Fruit fly (Drosophila melanogaster) Kc167 (cell line): ENCODE measurements around the gene RhoGAP15B.

ENCODE experiments used
- Myc ChIP-seq: fragments of >200 bp; optimal IDR thresholded peaks from 2 replicates; lab custom pipeline; 2017; ENCODE audit warnings: missing external identifiers
- Sin3A ChIP-seq: fragments of >200 bp; optimal IDR thresholded peaks from 2 replicates; lab custom pipeline; 2018; ENCODE audit warnings: missing external identifiers
- h ChIP-seq: fragments of >200 bp; optimal IDR thresholded peaks from 3 replicates; lab custom pipeline; 2018; ENCODE audit warnings: missing external identifiers
- insv ChIP-seq: fragments of >200 bp; optimal IDR thresholded peaks from 3 replicates; lab custom pipeline; 2018; ENCODE audit warnings: missing external identifiers
- psq ChIP-seq: fragments of >200 bp; optimal IDR thresholded peaks from 2 replicates; lab custom pipeline; 2017; ENCODE audit warnings: missing external identifiers
- ttk ChIP-seq: sonication (Bioruptor generic); optimal IDR thresholded peaks from 2 replicates; lab custom pipeline; 2017; ENCODE audit warnings: missing external identifiers

RhoGAP15B gene

DNA sequence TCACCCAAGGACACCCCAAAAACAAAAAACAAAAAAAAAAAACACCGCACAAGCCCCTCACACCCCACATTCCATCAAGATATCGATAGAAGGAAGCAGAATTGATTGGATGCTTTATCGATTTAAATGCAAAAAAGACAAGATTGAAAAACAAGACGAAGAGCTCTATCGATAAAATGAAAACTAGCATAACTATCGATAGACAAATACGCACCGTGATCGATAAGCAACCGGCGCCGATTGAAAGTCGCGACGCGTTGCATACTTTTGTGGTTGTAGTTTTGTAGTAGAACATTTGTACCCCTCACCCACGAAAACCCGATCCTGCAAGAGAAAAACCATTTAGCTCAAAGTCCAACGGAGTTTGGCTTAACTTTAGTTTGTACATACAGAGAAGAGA lies 6.4 kb upstream of the RhoGAP15B start:
- no peak for TF ChIP-seq psq
- no peak for TF ChIP-seq Sin3A
- TF ChIP-seq Myc (lab: Kevin White, UChicago) = no peak
- no peak for TF ChIP-seq h (lab: Kevin White, UChicago)
- no peak for TF ChIP-seq ttk (lab: Kevin White, UChicago)
- TF ChIP-seq insv = no peak

DNA sequence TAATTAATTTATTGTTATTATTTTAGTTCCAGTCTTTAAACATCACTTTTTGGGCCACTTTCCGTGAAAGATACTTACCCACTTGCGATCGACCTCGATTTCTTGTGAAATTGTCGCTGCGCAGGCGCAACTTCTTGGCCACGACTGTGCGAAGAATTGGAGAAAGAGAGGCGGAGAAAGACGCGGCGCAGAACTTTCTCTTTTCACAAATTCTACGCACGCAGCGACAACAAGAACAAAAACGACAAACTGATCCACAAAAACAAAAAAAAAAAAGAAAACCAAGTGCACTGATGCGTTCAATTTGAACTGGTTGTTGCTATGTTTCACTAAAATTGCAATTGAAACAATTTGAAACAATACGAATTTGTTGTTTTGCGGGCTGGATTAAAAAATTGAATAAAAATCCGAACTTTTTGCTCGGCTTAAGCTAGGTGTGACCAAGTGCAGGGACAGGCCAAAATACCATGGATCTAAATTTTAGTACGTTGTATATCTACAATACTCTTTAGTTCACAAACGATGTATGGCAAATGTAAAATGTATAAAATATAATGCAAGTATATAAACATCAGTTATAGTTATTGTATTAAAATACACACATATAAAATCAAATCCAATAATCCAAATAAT lies 2.5 kb upstream of the RhoGAP15B start, which contains the start of gene wus:
Gene wus (minus strand): TSS at position 448 of the 633 bp plus-strand sequence.
- TF ChIP-seq Myc (lab: Kevin White, UChicago) (no peak), insv (no peak), h (lab: Kevin White, UChicago) (no peak), Sin3A (no peak), psq (no peak)

DNA sequence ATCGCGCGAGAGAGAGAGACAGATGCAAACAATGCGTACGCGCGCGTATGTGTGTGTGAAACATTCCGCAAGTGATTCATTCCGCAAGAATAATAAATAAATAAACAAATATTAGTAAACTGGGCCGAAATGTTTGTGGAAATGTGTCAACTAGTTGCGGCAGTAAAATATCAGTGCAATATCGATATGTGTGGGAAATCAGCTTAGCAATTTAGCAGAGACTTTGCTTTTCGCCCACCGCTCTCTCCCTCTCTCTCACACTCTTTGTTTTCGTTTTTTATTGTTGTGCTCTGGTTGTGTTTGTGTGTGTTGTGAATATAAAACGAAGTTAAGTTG lies 393 bp downstream of the RhoGAP15B start:
- no peak for TF ChIP-seq ttk (lab: Kevin White, UChicago)
- no peak for TF ChIP-seq h (lab: Kevin White, UChicago)
- TF ChIP-seq Sin3A = no peak
- no peak for TF ChIP-seq Myc (lab: Kevin White, UChicago)
- TF ChIP-seq insv = no peak
- no peak for TF ChIP-seq psq

DNA sequence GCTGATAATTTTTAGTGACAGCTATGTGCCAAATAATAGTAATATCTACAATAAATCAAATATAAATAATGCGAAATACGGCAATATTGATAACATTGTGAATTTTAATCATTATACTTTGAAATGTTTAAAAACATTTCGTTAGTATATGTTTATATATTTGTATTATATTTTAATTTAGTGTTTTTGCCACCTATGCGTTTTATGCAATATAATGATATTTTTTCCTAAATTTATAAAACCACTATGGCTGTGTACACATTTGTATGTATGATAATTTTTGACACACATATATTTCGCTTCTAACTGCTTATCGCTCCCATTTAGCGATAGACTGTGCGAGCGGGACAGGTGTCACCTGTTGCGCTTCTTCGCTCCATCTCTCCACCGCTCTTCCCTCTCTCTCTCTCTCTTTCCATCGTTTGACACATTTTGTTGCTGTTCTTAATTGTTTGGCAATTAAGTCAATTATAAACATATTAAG lies 1.0 kb downstream of the RhoGAP15B start:
- TF ChIP-seq ttk (lab: Kevin White, UChicago) (no peak), psq (no peak), insv (no peak), Sin3A (no peak), h (lab: Kevin White, UChicago) (no peak), Myc (lab: Kevin White, UChicago) (no peak)

DNA sequence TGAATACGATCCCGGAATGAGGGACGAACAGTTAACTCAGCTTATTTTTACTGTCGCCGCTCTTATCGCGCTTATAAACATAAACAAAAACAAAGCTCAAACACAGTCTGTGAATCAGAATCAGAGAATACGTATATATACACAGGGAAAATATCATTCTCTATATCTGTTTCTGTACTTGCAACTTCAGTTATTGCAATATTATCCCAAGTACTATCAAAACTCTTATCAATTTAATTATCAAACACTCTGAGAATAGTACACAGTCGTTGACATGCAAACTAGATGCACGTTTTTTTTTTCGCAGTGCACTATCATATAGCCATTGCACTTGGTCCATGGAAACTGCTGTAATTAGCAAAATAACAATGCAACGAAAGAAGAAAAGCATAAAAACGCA lies 2.3 kb downstream of the RhoGAP15B start:
- TF ChIP-seq Myc (lab: Kevin White, UChicago) = no peak
- no peak for TF ChIP-seq insv

DNA sequence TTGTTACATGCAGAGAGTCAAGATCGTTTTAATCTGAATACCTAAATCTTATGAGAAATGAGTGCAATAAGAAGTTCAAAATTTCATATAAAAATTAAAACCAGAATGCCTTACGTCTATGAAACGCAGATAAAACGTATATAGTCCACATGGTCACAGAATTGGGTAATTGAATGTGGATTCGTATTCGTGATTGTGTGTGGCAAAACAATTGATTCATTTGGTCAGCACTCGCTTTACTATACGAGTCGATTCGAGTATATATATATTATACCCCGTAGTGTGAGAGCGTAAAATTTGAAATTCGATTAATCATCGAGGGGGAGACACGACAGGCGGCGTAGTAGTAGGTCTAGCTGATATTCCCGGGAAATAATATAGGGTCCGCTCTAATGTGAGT lies 3.5 kb downstream of the RhoGAP15B start:
- TF ChIP-seq psq = no peak

DNA sequence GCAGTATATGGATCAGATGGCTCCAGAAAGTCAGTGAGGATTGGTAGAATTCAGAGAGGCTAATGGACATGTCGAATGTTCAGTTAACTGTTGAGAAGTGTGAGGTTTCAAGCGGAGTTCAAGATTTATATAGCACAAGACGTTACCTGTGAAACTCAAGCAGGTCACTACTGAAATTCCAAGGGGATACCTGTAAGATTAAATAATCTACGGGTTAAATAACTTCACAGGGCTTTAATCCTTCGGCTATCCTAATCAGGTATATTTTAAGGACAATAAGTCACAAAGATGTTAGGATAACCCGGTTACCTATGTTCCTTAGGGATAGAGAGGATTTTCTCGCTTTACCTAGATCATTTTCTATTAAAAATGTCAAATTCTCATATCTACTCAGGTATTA lies 5.3 kb downstream of the RhoGAP15B start, which contains the start of gene CG13000:
Gene CG13000 (minus strand): TSS at position 101 of the 400 bp plus-strand sequence.
- TF ChIP-seq Sin3A (no peak), Myc (lab: Kevin White, UChicago) (no peak), insv (no peak), psq (no peak), h (lab: Kevin White, UChicago) (no peak), ttk (lab: Kevin White, UChicago) (no peak)

DNA sequence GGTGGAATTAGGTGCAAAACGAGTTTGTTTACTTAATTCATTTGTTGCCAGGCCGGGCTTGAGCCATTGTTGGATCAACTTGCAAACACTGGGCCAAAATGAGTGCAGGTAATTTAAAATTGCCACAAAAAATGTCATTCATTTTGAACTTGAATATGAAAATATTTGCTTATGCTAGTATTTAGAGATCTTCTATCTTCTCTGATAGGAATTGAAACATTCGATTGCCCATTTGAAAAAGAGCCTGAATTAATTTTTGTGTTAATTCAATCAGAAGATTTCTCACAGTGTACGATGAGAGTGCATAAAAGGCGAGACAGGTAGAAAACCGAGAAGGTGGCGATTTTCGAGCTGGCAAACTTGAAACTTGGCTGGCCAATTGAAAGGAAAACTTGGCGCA lies 23.4 kb downstream of the RhoGAP15B start:
- TF ChIP-seq Sin3A (no peak), ttk (lab: Kevin White, UChicago) (no peak)

DNA sequence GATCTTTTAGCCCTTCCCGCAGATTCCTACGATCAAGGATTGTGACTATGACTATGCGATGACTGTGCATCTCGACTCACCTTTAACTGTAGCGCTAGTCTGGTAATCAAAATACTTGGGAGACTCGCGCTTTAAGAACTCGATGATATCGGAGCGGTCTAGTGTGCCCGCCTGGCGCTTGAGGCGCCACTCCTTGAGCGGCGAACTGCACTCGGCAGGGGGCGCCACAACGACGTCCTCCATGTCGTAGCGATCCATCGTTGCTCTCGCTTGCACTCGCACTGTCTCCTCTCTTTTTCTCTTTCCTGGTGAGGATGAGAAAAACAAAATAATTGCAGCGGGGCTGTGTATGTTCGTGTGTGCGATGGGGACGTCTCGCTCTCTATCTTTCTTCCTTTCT lies 24.3 kb downstream of the RhoGAP15B start:
- no peak for TF ChIP-seq ttk (lab: Kevin White, UChicago)
- no peak for TF ChIP-seq Myc (lab: Kevin White, UChicago)
- no peak for TF ChIP-seq insv
- TF ChIP-seq psq = no peak
- TF ChIP-seq Sin3A = no peak
- peak; percentile 85 for TF ChIP-seq h (lab: Kevin White, UChicago)

DNA sequence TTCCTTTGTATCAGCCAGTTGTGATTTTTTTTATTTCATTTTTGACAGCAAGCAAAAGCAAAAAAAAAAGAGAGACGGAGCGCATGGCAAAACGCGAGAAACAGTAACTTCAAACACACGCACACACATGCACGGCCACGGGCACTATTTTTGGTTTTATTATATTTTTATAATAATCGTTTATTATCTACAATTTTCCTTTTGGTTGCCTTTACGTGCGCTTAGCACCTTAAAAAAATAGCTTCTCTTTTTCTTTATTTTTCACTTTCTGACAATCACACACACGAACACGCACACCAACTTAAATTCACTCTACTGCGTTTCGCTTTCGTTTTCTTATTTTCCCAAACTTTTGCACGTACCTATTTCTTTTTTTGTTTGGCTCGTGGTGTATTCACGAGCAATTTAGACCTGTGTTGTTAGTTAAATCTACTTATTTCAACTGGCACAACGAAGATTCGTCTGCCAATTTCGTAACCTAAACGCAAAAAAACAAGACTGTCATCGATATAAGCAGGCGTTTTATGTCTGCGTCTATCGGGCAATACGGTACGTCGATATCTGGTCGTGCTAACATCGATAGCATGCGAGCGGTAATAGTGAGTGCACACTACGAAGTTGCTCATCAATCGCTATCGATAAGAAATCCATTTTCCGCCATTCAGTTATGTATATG lies 25.2 kb downstream of the RhoGAP15B start, which contains the start of gene Ubr1:
Gene Ubr1 (minus strand): TSS at position 532 of the 676 bp plus-strand sequence.
- TF ChIP-seq psq (no peak), insv (no peak), Myc (lab: Kevin White, UChicago) (no peak), Sin3A (no peak), ttk (lab: Kevin White, UChicago) (no peak), h (lab: Kevin White, UChicago) (no peak)

DNA sequence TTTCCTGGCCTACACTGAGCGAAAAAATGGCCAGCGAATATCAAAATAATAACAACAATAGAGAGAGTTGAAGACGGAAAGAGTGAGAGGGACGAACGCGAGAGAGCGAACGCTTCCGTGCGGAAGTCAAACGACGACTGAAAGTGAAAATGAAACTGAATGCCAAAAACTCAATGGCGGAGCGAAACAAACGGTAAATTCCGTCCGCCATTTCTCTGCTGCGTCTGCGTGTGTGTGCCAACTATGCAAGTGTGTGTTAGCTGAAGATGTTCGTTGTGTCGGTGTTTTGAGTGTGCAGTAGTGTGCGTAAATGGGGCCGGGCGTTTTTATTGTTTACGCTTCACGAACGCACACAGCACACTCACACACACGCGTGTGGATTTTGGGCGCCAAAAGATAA lies 43.8 kb downstream of the RhoGAP15B start:
- TF ChIP-seq insv (no peak), Myc (lab: Kevin White, UChicago) (no peak)
